Worm (Caenorhabditis elegans) whole organism, young adult: Measurements from ENCODE around the gene C06C3.10.

Experiments used
- B0019.2 ChIP-seq: fragments of 200-800 bp; sonication (Bioruptor generic); conservative IDR thresholded peaks from 2 replicates; pipeline ENCODE4 v1.3.6; 2022; ENCODE audit warnings: missing genetic modification reagents, missing genetic modification characterization, missing compliant biosample characterization
- B0261.1 ChIP-seq: sonication (generic microtip); optimal IDR thresholded peaks from 2 replicates; lab custom pipeline; 2016; ENCODE audit warnings: mild to moderate bottlenecking, missing genetic modification characterization, moderate library complexity, missing compliant biosample characterization
- F22D6.2 ChIP-seq: sonication (generic microtip); optimal IDR thresholded peaks from 2 replicates; lab custom pipeline; 2016; ENCODE audit warnings: mild to moderate bottlenecking, missing genetic modification characterization, missing compliant biosample characterization
- F37B4.10 ChIP-seq: fragments of 200-800 bp; sonication (Bioruptor generic); IDR thresholded peaks from 2 replicates; pipeline ENCODE4 v1.3.6; 2022; ENCODE audit warnings: missing genetic modification characterization, missing compliant biosample characterization
- F49E8.2 ChIP-seq: sonication (generic microtip); optimal IDR thresholded peaks from 3 replicates; lab custom pipeline; 2017; ENCODE audit warnings: missing genetic modification characterization, mild to moderate bottlenecking, missing compliant biosample characterization, antibody characterized with exemption, moderate library complexity; ENCODE audit not compliant: insufficient read depth
- F55B11.4 ChIP-seq: sonication (generic microtip); optimal IDR thresholded peaks from 2 replicates; lab custom pipeline; 2016; ENCODE audit warnings: missing compliant biosample characterization, missing genetic modification characterization, borderline replicate concordance; ENCODE audit not compliant: insufficient read depth
- F57A8.1 ChIP-seq: fragments of 200-800 bp; sonication (Bioruptor generic); optimal IDR thresholded peaks from 2 replicates; lab custom pipeline; 2018; ENCODE audit warnings: mild to moderate bottlenecking, missing genetic modification characterization, moderate library complexity, missing compliant biosample characterization
- F57C9.4 ChIP-seq: sonication (generic microtip); optimal IDR thresholded peaks from 2 replicates; lab custom pipeline; 2017; ENCODE audit warnings: mild to moderate bottlenecking, missing genetic modification characterization, missing compliant biosample characterization
- Y67H2A.10 ChIP-seq: fragments of 200-800 bp; sonication (Bioruptor generic); conservative IDR thresholded peaks from 2 replicates; pipeline ENCODE4 v1.3.6; 2022; ENCODE audit warnings: missing genetic modification reagents, missing genetic modification characterization, missing compliant biosample characterization
- Y95B8A.8 ChIP-seq: fragments of 200-800 bp; sonication (Bioruptor generic); IDR thresholded peaks from 2 replicates; pipeline ENCODE4 v1.3.6; 2022; ENCODE audit warnings: missing genetic modification reagents, missing genetic modification characterization, missing compliant biosample characterization
- ZK185.1 ChIP-seq: sonication (generic microtip); optimal IDR thresholded peaks from 2 replicates; lab custom pipeline; 2016; ENCODE audit warnings: mild to moderate bottlenecking, missing genetic modification characterization, missing compliant biosample characterization; ENCODE audit not compliant: poor library complexity, severe bottlenecking
- aptf-3 ChIP-seq: fragments of 200-800 bp; sonication (Bioruptor generic); IDR thresholded peaks from 2 replicates; pipeline ENCODE4 v1.3.6; 2022; ENCODE audit warnings: missing genetic modification characterization, missing compliant biosample characterization
- bed-1 ChIP-seq: fragments of 200-800 bp; sonication (Bioruptor generic); IDR thresholded peaks from 2 replicates; pipeline ENCODE4 v1.3.6; 2022; ENCODE audit warnings: missing genetic modification reagents, missing genetic modification characterization, missing compliant biosample characterization
- cebp-2 ChIP-seq: fragments of 200-800 bp; sonication (Bioruptor generic); IDR thresholded peaks from 2 replicates; pipeline ENCODE4 v1.3.6; 2022; ENCODE audit warnings: missing genetic modification characterization, missing compliant biosample characterization
- ceh-40 ChIP-seq: fragments of 200-800 bp; sonication (Bioruptor generic); IDR thresholded peaks from 2 replicates; pipeline ENCODE4 v1.3.6; 2022; ENCODE audit warnings: missing genetic modification characterization, missing compliant biosample characterization
- ceh-58 ChIP-seq: fragments of 200-800 bp; sonication (Bioruptor generic); IDR thresholded peaks from 2 replicates; pipeline ENCODE4 v1.3.6; 2022; ENCODE audit warnings: missing genetic modification characterization, missing compliant biosample characterization
- ceh-79 ChIP-seq: sonication (generic microtip); optimal IDR thresholded peaks from 2 replicates; lab custom pipeline; 2017; ENCODE audit warnings: mild to moderate bottlenecking, missing genetic modification characterization, missing compliant biosample characterization
- die-1 ChIP-seq: sonication (generic microtip); optimal IDR thresholded peaks from 2 replicates; lab custom pipeline; 2016; ENCODE audit warnings: missing genotype, mild to moderate bottlenecking, missing genetic modification characterization, missing compliant biosample characterization
- dpff-1 ChIP-seq: sonication (generic microtip); optimal IDR thresholded peaks from 2 replicates; lab custom pipeline; 2017; ENCODE audit warnings: mild to moderate bottlenecking, missing genetic modification characterization, missing compliant biosample characterization
- dpl-1 ChIP-seq: fragments of 150-350 bp; optimal IDR thresholded peaks from 2 replicates; lab custom pipeline; 2014; ENCODE audit warnings: missing biosample characterization, missing genetic modification reagents, missing genetic modification characterization
- hlh-12 ChIP-seq: sonication (generic microtip); optimal IDR thresholded peaks from 2 replicates; lab custom pipeline; 2016; ENCODE audit warnings: missing genetic modification characterization, missing compliant biosample characterization
- hsf-1 ChIP-seq: fragments of 200-800 bp; sonication (Bioruptor generic); IDR thresholded peaks from 2 replicates; pipeline ENCODE4 v1.3.6; 2022; ENCODE audit warnings: missing genetic modification reagents, missing genetic modification characterization, missing compliant biosample characterization
- lag-1 ChIP-seq: fragments of 200-800 bp; sonication (Bioruptor generic); IDR thresholded peaks from 2 replicates; pipeline ENCODE4 v1.3.6; 2022; ENCODE audit warnings: missing genetic modification reagents, missing genetic modification characterization, missing compliant biosample characterization
- lin-26 ChIP-seq: fragments of 200-800 bp; sonication (Bioruptor generic); IDR thresholded peaks from 2 replicates; pipeline ENCODE4 v1.3.6; 2022; ENCODE audit warnings: missing genetic modification reagents, missing genetic modification characterization, missing compliant biosample characterization
- lin-35 ChIP-seq, 3 experiments: fragments of 150-350 bp in 2 of 3; sonication (generic microtip) in 1 of 3; optimal IDR thresholded peaks; 2 replicates each; lab custom pipeline; 2014 to 2018; ENCODE audit warnings: missing biosample characterization in 3 of 3, missing genetic modification characterization in 3 of 3, missing genetic modification reagents in 3 of 3
- lir-1 ChIP-seq: fragments of 200-800 bp; sonication (Bioruptor generic); conservative IDR thresholded peaks from 2 replicates; pipeline ENCODE4 v1.3.6; 2022; ENCODE audit warnings: missing genetic modification reagents, missing genetic modification characterization, missing compliant biosample characterization
- lsl-1 ChIP-seq: fragments of 200-800 bp; sonication (Bioruptor generic); optimal IDR thresholded peaks from 2 replicates; lab custom pipeline; 2018; ENCODE audit warnings: mild to moderate bottlenecking, missing genetic modification characterization, moderate library complexity, missing compliant biosample characterization
- mcd-1 ChIP-seq: fragments of 200-800 bp; sonication (Bioruptor generic); IDR thresholded peaks from 2 replicates; pipeline ENCODE4 v1.3.6; 2022; ENCODE audit warnings: missing genetic modification reagents, missing genetic modification characterization, missing compliant biosample characterization
- mes-4 ChIP-seq: sonication (generic microtip); optimal IDR thresholded peaks from 2 replicates; lab custom pipeline; 2016; ENCODE audit warnings: missing genotype, missing genetic modification characterization, missing compliant biosample characterization
- nhr-179 ChIP-seq: sonication (generic microtip); optimal IDR thresholded peaks from 2 replicates; lab custom pipeline; 2016; ENCODE audit warnings: mild to moderate bottlenecking, missing genetic modification characterization, missing compliant biosample characterization
- nhr-27 ChIP-seq: fragments of 200-800 bp; sonication (Bioruptor generic); optimal IDR thresholded peaks from 2 replicates; lab custom pipeline; 2018; ENCODE audit warnings: mild to moderate bottlenecking, missing genetic modification characterization, moderate library complexity, missing compliant biosample characterization
- repo-1 ChIP-seq: sonication (generic microtip); optimal IDR thresholded peaks from 2 replicates; lab custom pipeline; 2017; ENCODE audit warnings: mild to moderate bottlenecking, missing genetic modification characterization, missing compliant biosample characterization
- snpc-1.3 ChIP-seq: sonication (generic microtip); optimal IDR thresholded peaks from 2 replicates; lab custom pipeline; 2017; ENCODE audit warnings: missing genetic modification characterization, mild to moderate bottlenecking, missing compliant biosample characterization, antibody characterized with exemption, moderate library complexity, missing genotype, missing genetic modification reagents; ENCODE audit not compliant: insufficient read depth
- tlf-1 ChIP-seq: fragments of 200-800 bp; sonication (Bioruptor generic); optimal IDR thresholded peaks from 2 replicates; lab custom pipeline; 2018; ENCODE audit warnings: mild to moderate bottlenecking, missing genetic modification characterization, missing compliant biosample characterization
- unc-62 ChIP-seq: fragments of 150-350 bp; optimal IDR thresholded peaks from 2 replicates; lab custom pipeline; 2014; ENCODE audit warnings: missing biosample characterization, missing genetic modification reagents, missing genetic modification characterization
- zfh-2 ChIP-seq: fragments of 200-800 bp; sonication (Bioruptor generic); conservative IDR thresholded peaks from 2 replicates; pipeline ENCODE4 v1.3.6; 2022; ENCODE audit warnings: missing genetic modification reagents, missing genetic modification characterization, missing compliant biosample characterization
- ztf-6 ChIP-seq: fragments of 200-800 bp; sonication (Bioruptor generic); IDR thresholded peaks from 2 replicates; pipeline ENCODE4 v1.3.6; 2022; ENCODE audit warnings: missing genetic modification reagents, missing genetic modification characterization, missing compliant biosample characterization

C06C3.10 gene

DNA sequence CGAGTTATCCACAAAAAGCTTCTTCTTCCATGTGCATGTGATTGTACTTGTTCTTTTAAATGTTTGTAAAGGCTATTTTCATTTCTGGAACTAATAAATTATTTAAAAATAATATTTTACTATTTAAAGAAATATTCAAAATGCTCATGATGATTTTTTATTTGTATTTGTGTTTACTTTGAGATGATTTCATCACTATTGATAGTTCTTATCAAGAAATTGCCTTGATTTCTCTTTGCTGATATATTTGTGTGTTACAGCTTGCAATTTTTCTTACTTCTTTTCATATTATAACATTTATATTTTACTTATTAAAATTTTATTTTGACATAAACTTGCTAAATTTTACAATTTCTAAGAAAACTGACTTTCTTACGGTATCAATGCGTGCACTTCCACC lies 1.1 kb upstream of the C06C3.10 start:
- TF ChIP-seq F37B4.10 (GFP tag; lab: Robert Waterston, UW) (no peak), F55B11.4 (tag; lab: Kevin White, UChicago) (no peak), lag-1 (GFP tag; lab: Robert Waterston, UW) (no peak), tlf-1 (GFP tag; lab: Kevin White, UChicago) (no peak), ztf-6 (GFP tag; lab: Robert Waterston, UW) (no peak), F22D6.2 (tag; lab: Kevin White, UChicago) (no peak), ceh-40 (GFP tag; lab: Robert Waterston, UW) (no peak), repo-1 (tag; lab: Kevin White, UChicago) (no peak), dpl-1 (GFP tag; lab: Kevin White, UChicago) (no peak), B0261.1 (no peak), B0019.2 (no peak), nhr-27 (tag; lab: Kevin White, UChicago) (no peak), lin-35 (GFP tag; optimal IDR thresholded peaks at IDR 0.05; lab: Kevin White, UChicago) (no peak), hsf-1 (no peak), hlh-12 (tag; lab: Kevin White, UChicago) (no peak), F49E8.2 (tag; lab: Kevin White, UChicago) (no peak), lsl-1 (GFP tag; lab: Kevin White, UChicago) (no peak), Y95B8A.8 (GFP tag; lab: Robert Waterston, UW) (no peak), snpc-1.3 (tag; lab: Kevin White, UChicago) (no peak), unc-62 (GFP tag; lab: Kevin White, UChicago) (no peak)

DNA sequence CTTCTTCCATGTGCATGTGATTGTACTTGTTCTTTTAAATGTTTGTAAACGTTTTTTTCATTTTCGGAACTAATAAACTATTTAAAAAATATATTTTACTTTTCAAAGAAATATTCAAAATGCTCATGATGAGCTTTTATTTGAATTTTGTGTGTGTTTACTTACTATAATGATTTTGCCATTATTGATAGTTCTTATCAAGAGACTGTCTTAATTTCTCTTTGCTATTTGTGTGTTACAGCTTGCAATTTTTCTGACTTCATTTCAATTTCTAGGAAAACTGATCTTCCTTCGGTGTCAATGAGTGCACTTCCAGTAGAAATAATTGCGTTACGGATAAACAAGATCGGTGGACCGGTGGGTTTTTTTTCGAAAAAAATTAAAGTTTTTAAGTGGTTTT lies 2.3 kb downstream of the C06C3.10 start, which contains the start of gene C06C3.12:
Gene C06C3.12 (plus strand): TSS at position 301 of the 400 bp plus-strand sequence.
- no peak for TF ChIP-seq mcd-1
- no peak for TF ChIP-seq ZK185.1
- no peak for TF ChIP-seq lir-1
- no peak for TF ChIP-seq nhr-179
- TF ChIP-seq dpff-1 (tag; lab: Kevin White, UChicago): no peak
- no peak for TF ChIP-seq die-1 (tag; lab: Kevin White, UChicago)
- TF ChIP-seq F57C9.4 (tag; lab: Kevin White, UChicago): no peak
- no peak for TF ChIP-seq F57A8.1 (GFP tag; lab: Kevin White, UChicago)
- no peak for TF ChIP-seq ceh-58 (GFP tag; lab: Robert Waterston, UW)
- no peak for TF ChIP-seq Y95B8A.8 (GFP tag; lab: Robert Waterston, UW)
- TF ChIP-seq Y67H2A.10 (GFP tag; lab: Robert Waterston, UW): no peak
- no peak for TF ChIP-seq repo-1 (tag; lab: Kevin White, UChicago)
- no peak for TF ChIP-seq zfh-2 (GFP tag; lab: Robert Waterston, UW)
- TF ChIP-seq cebp-2 (GFP tag; lab: Robert Waterston, UW): no peak

DNA sequence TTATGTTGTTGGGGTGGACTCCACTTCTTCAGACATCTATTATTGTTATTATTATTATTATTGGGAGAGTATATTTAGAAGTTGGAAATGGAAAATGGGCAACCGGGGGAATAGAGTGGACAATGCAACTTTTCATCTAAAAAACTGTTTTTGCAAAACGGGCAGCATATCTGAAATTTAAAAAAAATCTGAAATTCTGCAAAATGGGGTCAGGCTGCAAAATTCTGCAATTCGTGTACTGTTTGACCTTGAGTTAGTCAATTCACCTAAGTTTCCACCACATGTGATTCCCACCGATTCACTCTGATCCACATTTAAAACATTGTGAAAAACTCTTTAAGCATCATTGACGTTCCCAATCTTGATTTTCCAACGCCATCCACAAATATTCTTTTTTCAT lies 4.1 kb downstream of the C06C3.10 start, which contains the start of gene C06C3.4:
Gene C06C3.4 (plus strand): TSS at position 301 of the 400 bp plus-strand sequence.
- no peak for TF ChIP-seq lin-26 (GFP tag; lab: Robert Waterston, UW)
- no peak for TF ChIP-seq ztf-6 (GFP tag; lab: Robert Waterston, UW)
- no peak for TF ChIP-seq mes-4 (tag; lab: Kevin White, UChicago)
- TF ChIP-seq Y67H2A.10 (GFP tag; lab: Robert Waterston, UW): no peak
- no peak for TF ChIP-seq bed-1 (GFP tag; lab: Robert Waterston, UW)
- no peak for TF ChIP-seq nhr-27 (tag; lab: Kevin White, UChicago)
- TF ChIP-seq aptf-3 (GFP tag; lab: Robert Waterston, UW): no peak
- TF ChIP-seq ceh-79 (tag; lab: Kevin White, UChicago): no peak
- TF ChIP-seq repo-1 (tag; lab: Kevin White, UChicago): no peak
